Fruit fly (Drosophila melanogaster) Kc167 (cell line): ENCODE measurements around the gene CG32708.

ENCODE experiments used
- Myc ChIP-seq: fragments of >200 bp; optimal IDR thresholded peaks from 2 replicates; lab custom pipeline; 2017; ENCODE audit warnings: missing external identifiers
- Sin3A ChIP-seq: fragments of >200 bp; optimal IDR thresholded peaks from 2 replicates; lab custom pipeline; 2018; ENCODE audit warnings: missing external identifiers
- h ChIP-seq: fragments of >200 bp; optimal IDR thresholded peaks from 3 replicates; lab custom pipeline; 2018; ENCODE audit warnings: missing external identifiers
- insv ChIP-seq: fragments of >200 bp; optimal IDR thresholded peaks from 3 replicates; lab custom pipeline; 2018; ENCODE audit warnings: missing external identifiers
- psq ChIP-seq: fragments of >200 bp; optimal IDR thresholded peaks from 2 replicates; lab custom pipeline; 2017; ENCODE audit warnings: missing external identifiers
- ttk ChIP-seq: sonication (Bioruptor generic); optimal IDR thresholded peaks from 2 replicates; lab custom pipeline; 2017; ENCODE audit warnings: missing external identifiers

Gene CG32708

dm6 chrX:9047725-9048384 lies 37.9 kb upstream of the CG32708 start:
- TF ChIP-seq Myc (lab: Kevin White, UChicago) = no peak
- no peak for TF ChIP-seq Sin3A (lab: Kevin White, UChicago)
- no peak for TF ChIP-seq h (lab: Kevin White, UChicago)
- TF ChIP-seq psq (lab: Kevin White, UChicago) = no peak
- no peak for TF ChIP-seq insv
- TF ChIP-seq ttk (lab: Kevin White, UChicago) = no peak

dm6 chrX:9048385-9048750 lies 37.4 kb upstream of the CG32708 start:
- TF ChIP-seq h (lab: Kevin White, UChicago) (no peak), Myc (lab: Kevin White, UChicago) (no peak), insv (no peak)

- no peak for TF ChIP-seq h (lab: Kevin White, UChicago)
- TF ChIP-seq Sin3A (lab: Kevin White, UChicago) = no peak
- TF ChIP-seq ttk (lab: Kevin White, UChicago) = no peak
- no peak for TF ChIP-seq psq (lab: Kevin White, UChicago)
- TF ChIP-seq insv = no peak
Observed at dm6 chrX:9048941-9049340, 36.8 kb upstream of the CG32708 start.

- TF ChIP-seq h (lab: Kevin White, UChicago) = no peak
- TF ChIP-seq Myc (lab: Kevin White, UChicago) = no peak
- TF ChIP-seq psq (lab: Kevin White, UChicago) = no peak
- TF ChIP-seq insv = no peak
Observed at dm6 chrX:9060078-9060477, 25.7 kb upstream of the CG32708 start.

- TF ChIP-seq insv = no peak
- TF ChIP-seq ttk (lab: Kevin White, UChicago) = no peak
- TF ChIP-seq psq (lab: Kevin White, UChicago) = no peak
- TF ChIP-seq Myc (lab: Kevin White, UChicago) = no peak
- TF ChIP-seq h (lab: Kevin White, UChicago) = no peak
- no peak for TF ChIP-seq Sin3A (lab: Kevin White, UChicago)
Observed at dm6 chrX:9061299-9061698, 24.4 kb upstream of the CG32708 start.

dm6 chrX:9062665-9063064 lies 23.1 kb upstream of the CG32708 start:
- no peak for TF ChIP-seq ttk (lab: Kevin White, UChicago)
- no peak for TF ChIP-seq Myc (lab: Kevin White, UChicago)
- no peak for TF ChIP-seq Sin3A (lab: Kevin White, UChicago)
- TF ChIP-seq h (lab: Kevin White, UChicago) = no peak

dm6 chrX:9063425-9063824 lies 22.3 kb upstream of the CG32708 start:
- TF ChIP-seq Sin3A (lab: Kevin White, UChicago) (no peak), psq (lab: Kevin White, UChicago) (no peak), Myc (lab: Kevin White, UChicago) (no peak), ttk (lab: Kevin White, UChicago) (no peak), insv (no peak), h (lab: Kevin White, UChicago) (no peak)

- TF ChIP-seq insv (no peak), Myc (lab: Kevin White, UChicago) (no peak), psq (lab: Kevin White, UChicago) (no peak), ttk (lab: Kevin White, UChicago) (no peak), Sin3A (lab: Kevin White, UChicago) (no peak), h (lab: Kevin White, UChicago) (no peak)
Observed at dm6 chrX:9064029-9064428, 21.7 kb upstream of the CG32708 start.

- TF ChIP-seq Sin3A (lab: Kevin White, UChicago) (no peak), Myc (lab: Kevin White, UChicago) (no peak), insv (no peak), ttk (lab: Kevin White, UChicago) (no peak), psq (lab: Kevin White, UChicago) (no peak), h (lab: Kevin White, UChicago) (no peak)
Observed at dm6 chrX:9066802-9067489, 18.8 kb upstream of the CG32708 start.

- TF ChIP-seq insv (no peak), psq (lab: Kevin White, UChicago) (no peak), Sin3A (lab: Kevin White, UChicago) (no peak), h (lab: Kevin White, UChicago) (no peak), Myc (lab: Kevin White, UChicago) (no peak), ttk (lab: Kevin White, UChicago) (no peak)
Observed at dm6 chrX:9067754-9068477, 17.8 kb upstream of the CG32708 start, which contains the start of gene CG15365. Gene CG15365 (minus strand): TSS chrX:9067983.

- TF ChIP-seq psq (lab: Kevin White, UChicago) = no peak
Observed at dm6 chrX:9068822-9069221, 16.9 kb upstream of the CG32708 start.

- TF ChIP-seq Sin3A (lab: Kevin White, UChicago) (no peak), psq (lab: Kevin White, UChicago) (no peak), Myc (lab: Kevin White, UChicago) (no peak)
Observed at dm6 chrX:9071308-9071707, 14.4 kb upstream of the CG32708 start, which contains the start of gene CG10970. Gene CG10970 (minus strand): TSS chrX:9071408.
